Fruit fly (Drosophila melanogaster) whole organism, embryonic: ENCODE measurements around the gene CG4393.

ENCODE experiments used
- CG11723 ChIP-seq: fragments of 200-800 bp; sonication (Bioruptor generic); optimal IDR thresholded peaks from 2 replicates; lab custom pipeline; 2017; ENCODE audit warnings: missing biosample characterization, mild to moderate bottlenecking, missing genetic modification characterization
- CG12299 ChIP-seq: fragments of 200-800 bp; sonication (Bioruptor generic); optimal IDR thresholded peaks from 2 replicates; lab custom pipeline; 2018; ENCODE audit warnings: missing biosample characterization, mild to moderate bottlenecking, missing genetic modification characterization
- CG33213 ChIP-seq: fragments of 200-800 bp; sonication (Bioruptor generic); optimal IDR thresholded peaks from 3 replicates; lab custom pipeline; 2016; ENCODE audit warnings: missing biosample characterization, missing genetic modification characterization
- CG4404 ChIP-seq: fragments of 200-800 bp; sonication (Bioruptor generic); IDR thresholded peaks from 2 replicates; pipeline ENCODE4 v1.3.6; 2022; ENCODE audit warnings: missing biosample characterization, missing genetic modification characterization
- CG6854 ChIP-seq: fragments of 200-800 bp; sonication (Bioruptor generic); optimal IDR thresholded peaks from 3 replicates; lab custom pipeline; 2017; ENCODE audit warnings: missing biosample characterization, mild to moderate bottlenecking, missing genetic modification characterization
- CG9609 ChIP-seq: fragments of 200-800 bp; sonication (Bioruptor generic); optimal IDR thresholded peaks from 3 replicates; lab custom pipeline; 2016; ENCODE audit warnings: missing biosample characterization, missing genetic modification characterization
- Dad ChIP-seq: fragments of 200-800 bp; sonication (Bioruptor generic); optimal IDR thresholded peaks from 3 replicates; lab custom pipeline; 2016; ENCODE audit warnings: missing biosample characterization, missing genetic modification characterization
- Fer3 ChIP-seq: fragments of 200-800 bp; sonication (Bioruptor generic); optimal IDR thresholded peaks from 2 replicates; lab custom pipeline; 2018; ENCODE audit warnings: missing biosample characterization, mild to moderate bottlenecking, missing genetic modification characterization, moderate library complexity
- salm ChIP-seq: fragments of 200-800 bp; sonication (Bioruptor generic); optimal IDR thresholded peaks from 2 replicates; lab custom pipeline; 2018; ENCODE audit warnings: missing biosample characterization, mild to moderate bottlenecking, missing genetic modification characterization
- sim ChIP-seq: fragments of 200-800 bp; sonication (Bioruptor generic); IDR thresholded peaks from 2 replicates; pipeline ENCODE4 v1.3.6; 2022; ENCODE audit warnings: missing biosample characterization, missing genetic modification characterization

dm6 chr3R:23388798-23389197 is 4.2 kb upstream of the CG4393 start, which contains the start of gene CG31515:
- TF ChIP-seq Dad (GFP tag; lab: Kevin White, UChicago) (no peak), CG6854 (GFP tag; lab: Kevin White, UChicago) (no peak), CG33213 (no peak), CG4404 (GFP tag; lab: Robert Waterston, UW) (no peak), CG12299 (no peak), salm (tag; lab: Kevin White, UChicago) (no peak), CG11723 (GFP tag; lab: Kevin White, UChicago) (no peak), Fer3 (tag; lab: Kevin White, UChicago) (no peak), sim (GFP tag; lab: Robert Waterston, UW) (no peak), CG9609 (GFP tag; lab: Kevin White, UChicago) (no peak)
